Fruit fly (Drosophila melanogaster): Measurements from ENCODE around the gene Gagr.

Gene Gagr

DNA sequence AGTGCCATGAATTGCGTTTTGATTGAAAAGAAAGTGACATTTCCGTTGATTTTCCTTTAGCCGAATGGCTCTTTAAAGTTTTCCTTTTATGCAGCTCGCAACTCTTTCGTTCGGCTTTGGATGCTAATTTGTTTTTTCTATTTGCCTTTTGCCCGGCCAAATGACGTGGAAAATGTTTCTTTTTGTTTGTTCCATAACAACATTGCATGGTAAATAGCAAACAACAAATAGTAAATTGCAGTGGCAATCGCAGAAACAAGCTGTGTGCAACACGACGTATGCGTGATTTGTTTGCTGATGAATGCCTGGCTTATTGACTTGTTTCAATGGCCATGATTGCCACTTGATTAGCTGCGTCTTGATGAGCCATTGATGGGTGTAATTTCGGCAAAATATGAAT, 35.1 kb downstream of the Gagr start:
- TF ChIP-seq Clk (GFP tag; optimal IDR thresholded peaks at IDR 0.05), result no peak
- no peak for TF ChIP-seq toe (GFP tag; optimal IDR thresholded peaks at IDR 0.05)
- no peak for TF ChIP-seq Mnt (GFP tag; optimal IDR thresholded peaks at IDR 0.05)
- no peak for TF ChIP-seq cic (GFP tag; optimal IDR thresholded peaks at IDR 0.05)
- no peak for TF ChIP-seq CG33017 (tag; optimal IDR thresholded peaks at IDR 0.05)
- no peak for TF ChIP-seq CG1620 (GFP tag; optimal IDR thresholded peaks at IDR 0.05)
- no peak for TF ChIP-seq pad (GFP tag; optimal IDR thresholded peaks at IDR 0.05)
- no peak for TF ChIP-seq CG12768 (GFP tag; optimal IDR thresholded peaks at IDR 0.05)
- no peak for TF ChIP-seq CG7101 (tag; optimal IDR thresholded peaks at IDR 0.05)
- no peak for TF ChIP-seq CG11617 (GFP tag; optimal IDR thresholded peaks at IDR 0.05)
- TF ChIP-seq cnc (optimal IDR thresholded peaks at IDR 0.05), result no peak
- TF ChIP-seq kay (GFP tag; ENCODE audit: borderline replicate concordance), result no peak
- no peak for TF ChIP-seq CG7045 (GFP tag; optimal IDR thresholded peaks at IDR 0.05)
- no peak for TF ChIP-seq bab1 (GFP tag; optimal IDR thresholded peaks at IDR 0.05)
- no peak for TF ChIP-seq ovo (GFP tag; optimal IDR thresholded peaks at IDR 0.05)
- TF ChIP-seq tj (GFP tag; optimal IDR thresholded peaks at IDR 0.05), result no peak
- TF ChIP-seq CG14711 (tag; optimal IDR thresholded peaks at IDR 0.05), result no peak
- no peak for TF ChIP-seq Crg-1 (GFP tag; optimal IDR thresholded peaks at IDR 0.05)

- TF ChIP-seq CG14711 (tag; optimal IDR thresholded peaks at IDR 0.05), result no peak
- no peak for TF ChIP-seq bab1 (GFP tag; optimal IDR thresholded peaks at IDR 0.05)
- no peak for TF ChIP-seq tj (GFP tag; optimal IDR thresholded peaks at IDR 0.05)
- TF ChIP-seq cnc (optimal IDR thresholded peaks at IDR 0.05), result no peak
- TF ChIP-seq CG7101 (tag; optimal IDR thresholded peaks at IDR 0.05), result no peak
Measured at dm6 chr3L:16431056-16431455, 36.7 kb downstream of the Gagr start.

dm6 chr3L:16433556-16433955, 39.2 kb downstream of the Gagr start:
- TF ChIP-seq CG1620 (GFP tag; optimal IDR thresholded peaks at IDR 0.05) (no peak), cic (GFP tag; optimal IDR thresholded peaks at IDR 0.05) (no peak), kay (GFP tag; ENCODE audit: borderline replicate concordance) (no peak), toe (GFP tag; optimal IDR thresholded peaks at IDR 0.05) (no peak), CG14711 (tag; optimal IDR thresholded peaks at IDR 0.05) (no peak), CG33017 (tag; optimal IDR thresholded peaks at IDR 0.05) (no peak), CG11617 (GFP tag; optimal IDR thresholded peaks at IDR 0.05) (no peak), bab1 (GFP tag; optimal IDR thresholded peaks at IDR 0.05) (no peak), CG5204 (GFP tag; optimal IDR thresholded peaks at IDR 0.05) (no peak), ovo (GFP tag; optimal IDR thresholded peaks at IDR 0.05) (no peak), Crg-1 (GFP tag; optimal IDR thresholded peaks at IDR 0.05) (no peak), CG7101 (tag; optimal IDR thresholded peaks at IDR 0.05) (no peak)

dm6 chr3L:16437271-16437670, 42.9 kb downstream of the Gagr start:
- TF ChIP-seq kay (GFP tag; ENCODE audit: borderline replicate concordance), result no peak
- no peak for TF ChIP-seq bab1 (GFP tag; optimal IDR thresholded peaks at IDR 0.05)
- no peak for TF ChIP-seq CG5204 (GFP tag; optimal IDR thresholded peaks at IDR 0.05)
- TF ChIP-seq CG33017 (tag; optimal IDR thresholded peaks at IDR 0.05), result no peak
- TF ChIP-seq CG14711 (tag; optimal IDR thresholded peaks at IDR 0.05), result no peak
- no peak for TF ChIP-seq cic (GFP tag; optimal IDR thresholded peaks at IDR 0.05)
- TF ChIP-seq CG7045 (GFP tag; optimal IDR thresholded peaks at IDR 0.05), result no peak
- no peak for TF ChIP-seq ovo (GFP tag; optimal IDR thresholded peaks at IDR 0.05)
- TF ChIP-seq toe (GFP tag; optimal IDR thresholded peaks at IDR 0.05), result no peak
- no peak for TF ChIP-seq Crg-1 (GFP tag; optimal IDR thresholded peaks at IDR 0.05)
- no peak for TF ChIP-seq CG7101 (tag; optimal IDR thresholded peaks at IDR 0.05)
- TF ChIP-seq cnc (optimal IDR thresholded peaks at IDR 0.05), result no peak
- TF ChIP-seq CG11617 (GFP tag; optimal IDR thresholded peaks at IDR 0.05), result no peak
- TF ChIP-seq tj (GFP tag; optimal IDR thresholded peaks at IDR 0.05), result no peak
- no peak for TF ChIP-seq CG12768 (GFP tag; optimal IDR thresholded peaks at IDR 0.05)

- TF ChIP-seq kay (GFP tag; ENCODE audit: borderline replicate concordance) (no peak), CG7045 (GFP tag; optimal IDR thresholded peaks at IDR 0.05) (no peak), Crg-1 (GFP tag; optimal IDR thresholded peaks at IDR 0.05) (no peak), CG12768 (GFP tag; optimal IDR thresholded peaks at IDR 0.05) (no peak), CG14711 (tag; optimal IDR thresholded peaks at IDR 0.05) (no peak), bab1 (GFP tag; optimal IDR thresholded peaks at IDR 0.05) (no peak), CG1620 (GFP tag; optimal IDR thresholded peaks at IDR 0.05) (no peak), Mnt (GFP tag; optimal IDR thresholded peaks at IDR 0.05) (no peak), ovo (GFP tag; optimal IDR thresholded peaks at IDR 0.05) (no peak), Hr96 (GFP tag; optimal IDR thresholded peaks at IDR 0.05) (no peak)
Measured at dm6 chr3L:16442628-16443027, 48.2 kb downstream of the Gagr start.

All from whole organism, adult.